Worm (Caenorhabditis elegans) whole organism, L2 larva: ENCODE data around the gene mec-7.
A peak's percentile ranks its signal among the peaks of the same experiment; 100 is the strongest.

Experiments used
- C34F6.9 ChIP-seq: fragments of 150-350 bp; optimal IDR thresholded peaks from 2 replicates; lab custom pipeline; 2014; ENCODE audit warnings: missing biosample characterization, missing genetic modification characterization
- F13H6.1 ChIP-seq: sonication (generic microtip); optimal IDR thresholded peaks from 2 replicates; lab custom pipeline; 2016; ENCODE audit warnings: missing genetic modification characterization, missing compliant biosample characterization
- R02D3.7 ChIP-seq: fragments of 150-350 bp; optimal IDR thresholded peaks from 2 replicates; lab custom pipeline; 2014; ENCODE audit warnings: missing biosample characterization, missing genetic modification characterization
- Y55F3AM.14 ChIP-seq: fragments of 200-800 bp; sonication (Bioruptor generic); optimal IDR thresholded peaks from 2 replicates; lab custom pipeline; 2018; ENCODE audit warnings: mild to moderate bottlenecking, missing genetic modification characterization, missing compliant biosample characterization
- alr-1 ChIP-seq: fragments of 150-350 bp; optimal IDR thresholded peaks from 2 replicates; lab custom pipeline; 2014; ENCODE audit warnings: missing biosample characterization, missing genetic modification characterization
- aly-2 ChIP-seq: fragments of 150-350 bp; optimal IDR thresholded peaks from 2 replicates; lab custom pipeline; 2014; ENCODE audit warnings: missing biosample characterization, missing genetic modification characterization
- ama-1 ChIP-seq: fragments of 150-350 bp; optimal IDR thresholded peaks from 2 replicates; lab custom pipeline; 2018; ENCODE audit warnings: inconsistent platforms
- ceh-16 ChIP-seq: fragments of 150-350 bp; optimal IDR thresholded peaks from 2 replicates; lab custom pipeline; 2014; ENCODE audit warnings: missing biosample characterization, missing genetic modification characterization
- ceh-82 ChIP-seq: fragments of 150-350 bp; optimal IDR thresholded peaks from 2 replicates; lab custom pipeline; 2014; ENCODE audit warnings: missing biosample characterization, missing genetic modification characterization
- crh-2 ChIP-seq: sonication (generic microtip); optimal IDR thresholded peaks from 2 replicates; lab custom pipeline; 2017; ENCODE audit warnings: missing biosample characterization, missing genetic modification characterization
- dmd-4 ChIP-seq: sonication (generic microtip); optimal IDR thresholded peaks from 2 replicates; lab custom pipeline; 2017; ENCODE audit warnings: missing biosample characterization, missing genetic modification characterization
- egl-27 ChIP-seq: sonication (generic microtip); optimal IDR thresholded peaks from 3 replicates; lab custom pipeline; 2017; ENCODE audit warnings: missing biosample characterization, missing genetic modification reagents, missing genetic modification characterization
- elt-3 ChIP-seq: sonication (generic microtip); optimal IDR thresholded peaks from 2 replicates; lab custom pipeline; 2017; ENCODE audit warnings: missing biosample characterization, missing genetic modification characterization
- fos-1 ChIP-seq: fragments of 150-350 bp; optimal IDR thresholded peaks from 2 replicates; lab custom pipeline; 2014; ENCODE audit warnings: missing biosample characterization, missing genetic modification characterization
- gmeb-1 ChIP-seq: fragments of 150-350 bp; optimal IDR thresholded peaks from 2 replicates; lab custom pipeline; 2014; ENCODE audit warnings: missing biosample characterization, missing genetic modification characterization
- lin-39 ChIP-seq: fragments of 150-350 bp; optimal IDR thresholded peaks from 2 replicates; lab custom pipeline; 2014; ENCODE audit warnings: missing biosample characterization, missing genetic modification reagents, missing genetic modification characterization
- lsy-2 ChIP-seq, 2 experiments: fragments of 150-350 bp in 1 of 2; sonication (generic microtip) in 1 of 2; optimal IDR thresholded peaks; 2 replicates each; lab custom pipeline; 2014 to 2017; ENCODE audit warnings: missing biosample characterization in 2 of 2, missing genetic modification characterization in 2 of 2
- mab-5 ChIP-seq: fragments of 150-350 bp; optimal IDR thresholded peaks from 2 replicates; lab custom pipeline; 2014; ENCODE audit warnings: missing biosample characterization, missing genetic modification characterization
- mbf-1 ChIP-seq: sonication (generic microtip); optimal IDR thresholded peaks from 2 replicates; lab custom pipeline; 2017; ENCODE audit warnings: missing biosample characterization, missing genetic modification characterization
- mdl-1 ChIP-seq, 2 experiments: fragments of 150-350 bp in 1 of 2; sonication (generic microtip) in 1 of 2; optimal IDR thresholded peaks; 2 replicates each; lab custom pipeline; 2017; ENCODE audit warnings: missing biosample characterization in 2 of 2, missing genetic modification characterization in 2 of 2
- nhr-10 ChIP-seq: sonication (generic microtip); optimal IDR thresholded peaks from 2 replicates; lab custom pipeline; 2017; ENCODE audit warnings: missing biosample characterization, missing genetic modification characterization
- nhr-11 ChIP-seq: fragments of 150-350 bp; optimal IDR thresholded peaks from 2 replicates; lab custom pipeline; 2014; ENCODE audit warnings: missing biosample characterization, missing genetic modification characterization
- nhr-12 ChIP-seq: fragments of 150-350 bp; optimal IDR thresholded peaks from 2 replicates; lab custom pipeline; 2014; ENCODE audit warnings: missing biosample characterization, missing genetic modification characterization
- nhr-129 ChIP-seq: fragments of 150-350 bp; optimal IDR thresholded peaks from 2 replicates; lab custom pipeline; 2014; ENCODE audit warnings: missing biosample characterization, missing genetic modification characterization
- nhr-21 ChIP-seq: fragments of 150-350 bp; optimal IDR thresholded peaks from 2 replicates; lab custom pipeline; 2014; ENCODE audit warnings: missing biosample characterization, missing genetic modification characterization
- nhr-237 ChIP-seq: fragments of 150-350 bp; optimal IDR thresholded peaks from 2 replicates; lab custom pipeline; 2014; ENCODE audit warnings: missing biosample characterization, missing genetic modification characterization
- nhr-25 ChIP-seq: fragments of 150-350 bp; sonication (generic microtip); optimal IDR thresholded peaks from 3 replicates; lab custom pipeline; 2014; ENCODE audit warnings: missing biosample characterization, missing genetic modification characterization
- nhr-77 ChIP-seq: fragments of 150-350 bp; optimal IDR thresholded peaks from 2 replicates; lab custom pipeline; 2014; ENCODE audit warnings: missing biosample characterization, missing genetic modification characterization
- peb-1 ChIP-seq: fragments of 150-350 bp; optimal IDR thresholded peaks from 2 replicates; lab custom pipeline; 2014; ENCODE audit warnings: missing biosample characterization, missing genetic modification characterization
- sem-4 ChIP-seq: fragments of 150-350 bp; optimal IDR thresholded peaks from 2 replicates; lab custom pipeline; 2014; ENCODE audit warnings: missing biosample characterization, missing genetic modification reagents, missing genetic modification characterization
- skn-1 ChIP-seq: sonication (generic microtip); optimal IDR thresholded peaks from 2 replicates; lab custom pipeline; 2017; ENCODE audit warnings: missing biosample characterization, missing genetic modification characterization
- sma-3 ChIP-seq: sonication (generic microtip); optimal IDR thresholded peaks from 2 replicates; lab custom pipeline; 2016; ENCODE audit warnings: missing genetic modification reagents, missing genetic modification characterization, missing compliant biosample characterization
- sma-9 ChIP-seq, 2 experiments: fragments of 150-350 bp in 1 of 2; sonication (generic microtip) in 1 of 2; optimal IDR thresholded peaks; 2 replicates each; lab custom pipeline; 2014 to 2016; ENCODE audit warnings: missing genetic modification characterization in 2 of 2, mild to moderate bottlenecking in 1 of 2, missing biosample characterization in 1 of 2, missing compliant biosample characterization in 1 of 2, missing genetic modification reagents in 1 of 2, moderate library complexity in 1 of 2
- snpc-4 ChIP-seq: fragments of 150-350 bp; optimal IDR thresholded peaks from 2 replicates; lab custom pipeline; 2014; ENCODE audit warnings: missing biosample characterization, missing genetic modification characterization
- unc-62 ChIP-seq: fragments of 150-350 bp; optimal IDR thresholded peaks from 2 replicates; lab custom pipeline; 2014; ENCODE audit warnings: missing biosample characterization, missing genetic modification reagents, missing genetic modification characterization
- ztf-1 ChIP-seq: fragments of 200-800 bp; sonication (Bioruptor generic); conservative IDR thresholded peaks from 2 replicates; pipeline ENCODE4 v1.3.6; 2022; ENCODE audit warnings: missing genetic modification characterization, missing compliant biosample characterization
- ztf-4 ChIP-seq: fragments of 150-350 bp; optimal IDR thresholded peaks from 2 replicates; lab custom pipeline; 2014; ENCODE audit warnings: missing biosample characterization, missing genetic modification characterization

mec-7 gene

ce11 chrX:7808388-7808787 lies 31.9 kb upstream of the mec-7 start:
- TF ChIP-seq crh-2 (tag; lab: Kevin White, UChicago): no peak
- TF ChIP-seq sma-3 (GFP tag; lab: Kevin White, UChicago): no peak
- TF ChIP-seq snpc-4 (tag; lab: Kevin White, UChicago): no peak
- TF ChIP-seq nhr-11: no peak

ce11 chrX:7800370-7800769 lies 23.9 kb upstream of the mec-7 start:
- TF ChIP-seq ceh-82 (tag; lab: Kevin White, UChicago) (no peak), peb-1 (tag; lab: Kevin White, UChicago) (no peak), lsy-2 (tag; optimal IDR thresholded peaks at IDR 0.05; lab: Kevin White, UChicago) (no peak), ama-1 (no peak), egl-27 (tag; lab: Kevin White, UChicago) (no peak), mdl-1 (tag; optimal IDR thresholded peaks at IDR 0.05; lab: Kevin White, UChicago) (no peak), mab-5 (tag; lab: Kevin White, UChicago) (no peak), lin-39 (tag; lab: Kevin White, UChicago) (no peak), fos-1 (tag; lab: Kevin White, UChicago) (no peak), nhr-237 (no peak), gmeb-1 (no peak), ztf-1 (GFP tag; lab: Robert Waterston, UW) (no peak), elt-3 (tag; lab: Kevin White, UChicago) (no peak), sem-4 (no peak), alr-1 (tag; lab: Kevin White, UChicago) (no peak), nhr-10 (tag; lab: Kevin White, UChicago) (no peak), F13H6.1 (tag; lab: Kevin White, UChicago) (no peak), nhr-12 (tag; lab: Kevin White, UChicago) (no peak), nhr-21 (no peak)

ce11 chrX:7799680-7800079 lies 23.2 kb upstream of the mec-7 start, which contains the start of gene gpx-7:
Gene gpx-7 (minus strand): TSS chrX:7799780.
- TF ChIP-seq fos-1 (tag; lab: Kevin White, UChicago) (peak; percentile 12), ztf-4 (no peak), nhr-129 (no peak)

- TF ChIP-seq skn-1 (tag; lab: Kevin White, UChicago) (no peak), nhr-10 (tag; lab: Kevin White, UChicago) (no peak), C34F6.9 (peak; percentile 40), sem-4 (no peak), nhr-25 (tag; lab: Kevin White, UChicago) (peak; percentile 9), egl-27 (tag; lab: Kevin White, UChicago) (no peak), aly-2 (tag; lab: Kevin White, UChicago) (no peak), sma-9 (GFP tag; optimal IDR thresholded peaks at IDR 0.05; lab: Kevin White, UChicago) (peak; percentile 47), sma-9 (tag; optimal IDR thresholded peaks at IDR 0.05; lab: Kevin White, UChicago) (no peak), Y55F3AM.14 (GFP tag; lab: Kevin White, UChicago) (no peak), crh-2 (tag; lab: Kevin White, UChicago) (peak; percentile 30), lin-39 (tag; lab: Kevin White, UChicago) (no peak), fos-1 (tag; lab: Kevin White, UChicago) (peak; percentile 25), R02D3.7 (tag; lab: Kevin White, UChicago) (no peak), elt-3 (tag; lab: Kevin White, UChicago) (no peak), dmd-4 (tag; lab: Kevin White, UChicago) (no peak), gmeb-1 (no peak), sma-3 (GFP tag; lab: Kevin White, UChicago) (peak; percentile 50), ceh-82 (tag; lab: Kevin White, UChicago) (no peak), nhr-77 (tag; lab: Kevin White, UChicago) (no peak), nhr-129 (peak; percentile 35), ztf-1 (GFP tag; lab: Robert Waterston, UW) (no peak), ceh-16 (tag; lab: Kevin White, UChicago) (no peak), unc-62 (no peak), nhr-237 (no peak), F13H6.1 (tag; lab: Kevin White, UChicago) (peak; percentile 53), ama-1 (no peak), lsy-2 (tag; optimal IDR thresholded peaks at IDR 0.05; lab: Kevin White, UChicago) (peak in 1 of 2 experiments; percentile 59), mbf-1 (tag; lab: Kevin White, UChicago) (no peak)
These were observed 21.9 kb upstream of the mec-7 start, which contains the start of gene adm-4 for ce11 chrX:7798248-7799020. Gene adm-4 (minus strand): TSS chrX:7798298.
